Worm (Caenorhabditis elegans): Measurements from ENCODE around the gene cest-35.1.

The cest-35.1 gene

DNA sequence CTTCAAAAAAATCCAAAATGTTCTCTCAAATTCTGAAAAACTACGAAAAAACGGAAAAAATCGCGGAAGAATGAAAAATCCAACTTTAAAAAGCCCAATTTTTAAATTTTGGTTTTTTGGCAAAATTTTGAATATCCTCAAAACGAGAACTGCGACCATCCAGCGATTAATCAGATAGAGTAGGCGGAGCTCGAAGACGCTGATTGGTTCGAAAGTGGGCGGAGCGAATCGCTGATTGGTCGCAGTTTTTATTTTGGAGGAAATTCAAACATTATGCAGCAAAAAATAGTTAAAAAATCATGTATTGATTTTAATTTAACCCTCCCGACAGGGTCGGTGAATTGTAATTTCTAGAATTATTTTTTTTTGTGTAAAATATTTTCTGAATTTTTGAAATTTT is 29.3 kb downstream of the cest-35.1 start:
- no peak for TF ChIP-seq nhr-11 (tag; optimal IDR thresholded peaks at IDR 0.05)
- TF ChIP-seq nhr-85 (tag), result peak; percentile 27
- TF ChIP-seq efl-1 (optimal IDR thresholded peaks at IDR 0.05), result no peak
- peak in 1 of 2 experiments; percentile 16 for TF ChIP-seq efl-1 (GFP tag; optimal IDR thresholded peaks at IDR 0.05 in 1 of 2)
- TF ChIP-seq ces-1 (GFP tag; optimal IDR thresholded peaks at IDR 0.05), result no peak

DNA sequence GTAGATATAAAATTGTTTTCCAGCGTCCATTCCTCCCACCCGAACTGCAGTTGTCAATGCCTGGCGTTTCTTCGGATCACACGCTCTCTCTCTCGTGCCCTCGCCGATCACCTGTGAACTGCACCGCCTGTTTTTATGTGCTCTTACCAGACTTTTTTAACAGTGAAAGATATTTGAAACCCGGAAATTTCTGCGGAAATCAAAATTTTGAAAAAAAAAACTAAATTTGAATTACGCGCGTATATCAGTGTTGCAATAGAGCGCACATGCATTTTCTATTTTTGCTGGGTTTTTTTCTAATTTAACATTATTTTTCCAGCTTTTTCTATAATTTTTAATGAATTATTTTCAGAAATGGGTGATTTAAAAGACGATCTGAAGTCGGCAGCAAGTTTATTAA is 38.8 kb downstream of the cest-35.1 start, which contains the start of gene ttc-37:
TSS of gene ttc-37 (plus strand) at position 349 of the 400 bp plus-strand sequence.
- TF ChIP-seq isw-1 (GFP tag; IDR thresholded peaks at IDR 0.05) (peak; percentile 13), unc-130 (tag; optimal IDR thresholded peaks at IDR 0.05) (no peak), lir-3 (tag; optimal IDR thresholded peaks at IDR 0.05; ENCODE audit: poor library complexity) (no peak), dpl-1 (GFP tag; optimal IDR thresholded peaks at IDR 0.05) (peak; percentile 96 to 98 (median 98)), blmp-1 (tag; optimal IDR thresholded peaks at IDR 0.05) (peak; percentile 15), skn-1 (tag; optimal IDR thresholded peaks at IDR 0.05) (peak; percentile 60), sox-4 (tag; optimal IDR thresholded peaks at IDR 0.05) (no peak), ceh-63 (GFP tag; optimal IDR thresholded peaks at IDR 0.05) (no peak), hlh-17 (GFP tag; optimal IDR thresholded peaks at IDR 0.05; ENCODE audit: borderline replicate concordance) (no peak), egl-27 (tag; optimal IDR thresholded peaks at IDR 0.05) (no peak), tbx-2 (tag; optimal IDR thresholded peaks at IDR 0.05) (peak; percentile 61), nhr-20 (tag; optimal IDR thresholded peaks at IDR 0.05) (peak; percentile 80), sptf-1 (tag; optimal IDR thresholded peaks at IDR 0.05) (no peak), dsc-1 (tag; optimal IDR thresholded peaks at IDR 0.05) (peak; percentile 75), unc-98 (GFP tag; IDR thresholded peaks at IDR 0.05) (0 out of 2 replicates have a peak, but pooled peaks have one; percentile 7), rnt-1 (tag; optimal IDR thresholded peaks at IDR 0.05) (peak; percentile 66), nhr-19 (GFP tag; conservative IDR thresholded peaks at IDR 0.05) (peak; percentile 73), unc-62 (GFP tag; optimal IDR thresholded peaks at IDR 0.05) (no peak), mab-9 (GFP tag; IDR thresholded peaks at IDR 0.05) (no peak), unc-86 (tag; optimal IDR thresholded peaks at IDR 0.05) (peak; percentile 65), nhr-90 (tag; optimal IDR thresholded peaks at IDR 0.05; ENCODE audit: poor library complexity) (peak; percentile 46), ets-5 (GFP tag; IDR thresholded peaks at IDR 0.05) (no peak), nhr-71 (tag; optimal IDR thresholded peaks at IDR 0.05) (peak; percentile 87), tlp-1 (tag; optimal IDR thresholded peaks at IDR 0.05) (no peak), F16B12.6 (tag; optimal IDR thresholded peaks at IDR 0.05) (peak; percentile 23), zip-4 (GFP tag; optimal IDR thresholded peaks at IDR 0.05) (no peak), pag-3 (tag; optimal IDR thresholded peaks at IDR 0.05; ENCODE audit: borderline replicate concordance, insufficient read depth) (peak; percentile 19), efl-3 (GFP tag; optimal IDR thresholded peaks at IDR 0.05) (no peak), nhr-85 (tag) (peak; percentile 75), nhr-28 (tag; optimal IDR thresholded peaks at IDR 0.05) (no peak), C34B4.2 (tag; optimal IDR thresholded peaks at IDR 0.05) (no peak), nhr-76 (tag; optimal IDR thresholded peaks at IDR 0.05) (no peak), alr-1 (tag; optimal IDR thresholded peaks at IDR 0.05; ENCODE audit: borderline replicate concordance) (no peak), lin-13 (GFP tag; optimal IDR thresholded peaks at IDR 0.05) (peak; percentile 38), jun-1 (tag; optimal IDR thresholded peaks at IDR 0.05) (peak; percentile 19), ztf-11 (tag; optimal IDR thresholded peaks at IDR 0.05) (no peak), pqm-1 (tag; optimal IDR thresholded peaks at IDR 0.05) (no peak), zag-1 (tag; optimal IDR thresholded peaks at IDR 0.05) (no peak), fos-1 (tag; optimal IDR thresholded peaks at IDR 0.05) (peak; percentile 33), irx-1 (tag; optimal IDR thresholded peaks at IDR 0.05) (peak; percentile 64), aly-2 (tag; optimal IDR thresholded peaks at IDR 0.05) (peak; percentile 41), lin-14 (GFP tag; optimal IDR thresholded peaks at IDR 0.05) (no peak), nhr-12 (tag; optimal IDR thresholded peaks at IDR 0.05) (no peak), swsn-7 (tag; optimal IDR thresholded peaks at IDR 0.05) (peak; percentile 63), xbp-1 (tag; optimal IDR thresholded peaks at IDR 0.05) (peak; percentile 65), hpl-2 (GFP tag; optimal IDR thresholded peaks at IDR 0.05) (no peak), efl-1 (optimal IDR thresholded peaks at IDR 0.05) (peak; percentile 98 to 99), efl-1 (GFP tag; optimal IDR thresholded peaks at IDR 0.05 in 1 of 2) (peak; percentile 98 to 100), elt-3 (tag; optimal IDR thresholded peaks at IDR 0.05) (peak in 2 of 6 experiments; percentile 15 to 55)

Measured in whole organism, L1 larva.